Fruit fly (Drosophila melanogaster) whole organism, embryonic: ENCODE measurements around the gene Mdh2.

Experiments
- Awh ChIP-seq: fragments of 200-800 bp; sonication (Bioruptor generic); IDR thresholded peaks from 2 replicates; pipeline ENCODE4, ENCODE4 v1.3.6; 2022; ENCODE audit warnings: missing biosample characterization, missing genetic modification characterization
- Blimp-1 ChIP-seq: fragments of 200-800 bp; sonication (Bioruptor generic); optimal IDR thresholded peaks from 3 replicates; lab custom pipeline; 2018; ENCODE audit warnings: missing biosample characterization, missing genetic modification characterization, mild to moderate bottlenecking, moderate library complexity, missing genetic modification reagents
- CG10147 ChIP-seq: fragments of 200-800 bp; sonication (Bioruptor generic); optimal IDR thresholded peaks from 2 replicates; lab custom pipeline; 2019; ENCODE audit warnings: missing biosample characterization, mild to moderate bottlenecking, missing genetic modification characterization, moderate library complexity
- CG10274 ChIP-seq: fragments of 200-800 bp; sonication (Bioruptor generic); optimal IDR thresholded peaks from 3 replicates; lab custom pipeline; 2017; ENCODE audit warnings: missing biosample characterization, mild to moderate bottlenecking, missing genetic modification characterization
- CG10654 ChIP-seq: fragments of 200-800 bp; sonication (Bioruptor generic); optimal IDR thresholded peaks from 2 replicates; lab custom pipeline; 2016; ENCODE audit warnings: missing biosample characterization, missing genetic modification characterization
- CG11723 ChIP-seq: fragments of 200-800 bp; sonication (Bioruptor generic); optimal IDR thresholded peaks from 2 replicates; lab custom pipeline; 2017; ENCODE audit warnings: missing biosample characterization, mild to moderate bottlenecking, missing genetic modification characterization
- CG12236 ChIP-seq: fragments of 200-800 bp; sonication (Bioruptor generic); optimal IDR thresholded peaks from 2 replicates; lab custom pipeline; 2016; ENCODE audit warnings: missing biosample characterization, missing genetic modification characterization
- CG12744 ChIP-seq: fragments of 200-800 bp; sonication (Bioruptor generic); optimal IDR thresholded peaks from 2 replicates; lab custom pipeline; 2016; ENCODE audit warnings: missing biosample characterization, missing genetic modification characterization
- CG13775 ChIP-seq: fragments of 200-800 bp; sonication (Bioruptor generic); optimal IDR thresholded peaks from 3 replicates; lab custom pipeline; 2017; ENCODE audit warnings: missing biosample characterization, mild to moderate bottlenecking, missing genetic modification characterization
- CG17328 ChIP-seq: fragments of 200-800 bp; sonication (Bioruptor generic); IDR thresholded peaks from 2 replicates; pipeline ENCODE4 v1.3.6; 2022; ENCODE audit warnings: missing biosample characterization, missing genetic modification characterization
- CG2199 ChIP-seq: fragments of 200-800 bp; sonication (Bioruptor generic); IDR thresholded peaks from 3 replicates; pipeline ENCODE4 v1.3.6; 2022; ENCODE audit warnings: missing biosample characterization, missing genetic modification characterization
- CG2202 ChIP-seq: fragments of 200-800 bp; sonication (Bioruptor generic); optimal IDR thresholded peaks from 2 replicates; lab custom pipeline; 2018; ENCODE audit warnings: missing biosample characterization, mild to moderate bottlenecking, missing genetic modification characterization
- CG32532 ChIP-seq: fragments of 200-800 bp; sonication (Bioruptor generic); IDR thresholded peaks from 2 replicates; pipeline ENCODE4 v1.3.6; 2022; ENCODE audit warnings: missing biosample characterization, missing genetic modification characterization
- CG3407 ChIP-seq: fragments of 200-800 bp; sonication (Bioruptor generic); optimal IDR thresholded peaks from 2 replicates; lab custom pipeline; 2018; ENCODE audit warnings: missing biosample characterization, mild to moderate bottlenecking, missing genetic modification characterization
- CG4820 ChIP-seq: fragments of 200-800 bp; sonication (Bioruptor generic); optimal IDR thresholded peaks from 3 replicates; lab custom pipeline; 2016; ENCODE audit warnings: missing biosample characterization, missing genetic modification characterization
- CG8281 ChIP-seq: fragments of 200-800 bp; sonication (Bioruptor generic); optimal IDR thresholded peaks from 2 replicates; lab custom pipeline; 2018; ENCODE audit warnings: missing biosample characterization, mild to moderate bottlenecking, missing genetic modification characterization, moderate library complexity
- CG8944 ChIP-seq: fragments of 200-800 bp; sonication (Bioruptor generic); optimal IDR thresholded peaks from 3 replicates; lab custom pipeline; 2016; ENCODE audit warnings: missing biosample characterization, missing genetic modification characterization
- Eip74EF ChIP-seq, 2 experiments: fragments of 200-800 bp in 1 of 2; fragments of >200 bp in 1 of 2; sonication (Bioruptor generic) in 1 of 2; optimal IDR thresholded peaks; 2 replicates each; lab custom pipeline; 2017 to 2019; ENCODE audit warnings: missing biosample characterization in 2 of 2, missing genetic modification characterization in 2 of 2, mild to moderate bottlenecking in 1 of 2, moderate library complexity in 1 of 2
- Elba2 ChIP-seq: fragments of 200-800 bp; sonication (Bioruptor generic); optimal IDR thresholded peaks from 3 replicates; lab custom pipeline; 2016; ENCODE audit warnings: missing biosample characterization, missing genetic modification characterization
- HHEX ChIP-seq: fragments of 200-800 bp; sonication (Bioruptor generic); optimal IDR thresholded peaks from 3 replicates; lab custom pipeline; 2017; ENCODE audit warnings: missing biosample characterization, mild to moderate bottlenecking, missing genetic modification characterization, missing genetic modification reagents
- HLH4C ChIP-seq: fragments of 200-800 bp; sonication (Bioruptor generic); IDR thresholded peaks from 3 replicates; pipeline ENCODE4 v1.3.6; 2022; ENCODE audit warnings: missing biosample characterization, missing genetic modification characterization; ENCODE audit not compliant: partially characterized antibody
- Hr51 ChIP-seq, 2 experiments: fragments of 200-800 bp; sonication (Bioruptor generic); optimal IDR thresholded peaks; 2 replicates in 1 of 2; 3 replicates in 1 of 2; lab custom pipeline; 2016 to 2018; ENCODE audit warnings: missing biosample characterization in 2 of 2, missing genetic modification characterization in 2 of 2, mild to moderate bottlenecking in 1 of 2, moderate library complexity in 1 of 2
- Lpt ChIP-seq: fragments of >200 bp; optimal IDR thresholded peaks from 2 replicates; lab custom pipeline; 2018; ENCODE audit warnings: missing biosample characterization, missing genetic modification characterization
- MTF-1 ChIP-seq: fragments of 200-800 bp; sonication (Bioruptor generic); optimal IDR thresholded peaks from 2 replicates; lab custom pipeline; 2018; ENCODE audit warnings: missing biosample characterization, mild to moderate bottlenecking, missing genetic modification characterization, borderline replicate concordance
- Mrtf ChIP-seq: fragments of 200-800 bp; sonication (Bioruptor generic); IDR thresholded peaks from 3 replicates; pipeline ENCODE4 v1.3.6; 2022; ENCODE audit warnings: missing biosample characterization, missing genetic modification characterization
- Sry-β ChIP-seq: fragments of 200-800 bp; sonication (Bioruptor generic); optimal IDR thresholded peaks from 2 replicates; lab custom pipeline; 2018; ENCODE audit warnings: missing biosample characterization, mild to moderate bottlenecking, missing genetic modification characterization, moderate library complexity
- Xrp1 ChIP-seq: fragments of 200-800 bp; sonication (Bioruptor generic); IDR thresholded peaks from 2 replicates; pipeline ENCODE4 v1.3.6; 2022; ENCODE audit warnings: missing biosample characterization, missing genetic modification characterization
- ac ChIP-seq: fragments of 200-800 bp; sonication (Bioruptor generic); optimal IDR thresholded peaks from 3 replicates; lab custom pipeline; 2017; ENCODE audit warnings: missing biosample characterization, mild to moderate bottlenecking, missing genetic modification characterization
- amos ChIP-seq: fragments of 200-800 bp; sonication (Bioruptor generic); IDR thresholded peaks from 2 replicates; pipeline ENCODE4 v1.3.6; 2022; ENCODE audit warnings: missing biosample characterization, missing genetic modification characterization; ENCODE audit not compliant: partially characterized antibody
- cg ChIP-seq: fragments of 200-800 bp; sonication (Bioruptor generic); optimal IDR thresholded peaks from 3 replicates; lab custom pipeline; 2019; ENCODE audit warnings: missing biosample characterization, mild to moderate bottlenecking, missing genetic modification characterization, moderate library complexity
- crol ChIP-seq: fragments of 200-800 bp; sonication (Bioruptor generic); IDR thresholded peaks from 2 replicates; pipeline ENCODE4 v1.3.6; 2022; ENCODE audit warnings: missing biosample characterization, missing genetic modification characterization
- emc ChIP-seq: fragments of 200-800 bp; sonication (Bioruptor generic); optimal IDR thresholded peaks from 2 replicates; lab custom pipeline; 2016; ENCODE audit warnings: missing biosample characterization, missing genetic modification characterization
- exex ChIP-seq: fragments of 200-800 bp; sonication (Bioruptor generic); optimal IDR thresholded peaks from 4 replicates; lab custom pipeline; 2018; ENCODE audit warnings: missing biosample characterization, mild to moderate bottlenecking, missing genetic modification characterization, moderate library complexity
- fd102C ChIP-seq: fragments of 200-800 bp; sonication (Bioruptor generic); optimal IDR thresholded peaks from 2 replicates; lab custom pipeline; 2018; ENCODE audit warnings: missing biosample characterization, mild to moderate bottlenecking, missing genetic modification characterization, moderate library complexity
- gfzf ChIP-seq: fragments of 200-800 bp; sonication (Bioruptor generic); optimal IDR thresholded peaks from 2 replicates; lab custom pipeline; 2016; ENCODE audit warnings: missing biosample characterization, mild to moderate bottlenecking, missing genetic modification characterization, moderate library complexity
- grn ChIP-seq: fragments of 200-800 bp; sonication (Bioruptor generic); optimal IDR thresholded peaks from 3 replicates; lab custom pipeline; 2017; ENCODE audit warnings: missing biosample characterization, missing genetic modification characterization
- ham ChIP-seq: fragments of 200-800 bp; sonication (Bioruptor generic); IDR thresholded peaks from 2 replicates; pipeline ENCODE4 v1.3.6; 2022; ENCODE audit warnings: missing biosample characterization, missing genetic modification characterization
- hth ChIP-seq: fragments of >200 bp; optimal IDR thresholded peaks from 2 replicates; lab custom pipeline; 2017; ENCODE audit warnings: inconsistent platforms
- nom ChIP-seq: fragments of 200-800 bp; sonication (Bioruptor generic); optimal IDR thresholded peaks from 2 replicates; lab custom pipeline; 2017; ENCODE audit warnings: missing biosample characterization, missing genetic modification characterization, mild to moderate bottlenecking, moderate library complexity, missing genetic modification reagents
- pb ChIP-seq: fragments of 200-800 bp; sonication (Bioruptor generic); optimal IDR thresholded peaks from 3 replicates; lab custom pipeline; 2016; ENCODE audit warnings: missing biosample characterization, missing genetic modification characterization
- row ChIP-seq: fragments of 200-800 bp; sonication (Bioruptor generic); IDR thresholded peaks from 3 replicates; pipeline ENCODE4 v1.3.6; 2022; ENCODE audit warnings: missing biosample characterization, missing genetic modification characterization
- salm ChIP-seq: fragments of 200-800 bp; sonication (Bioruptor generic); optimal IDR thresholded peaks from 2 replicates; lab custom pipeline; 2018; ENCODE audit warnings: missing biosample characterization, mild to moderate bottlenecking, missing genetic modification characterization
- sc ChIP-seq, 3 experiments: fragments of >200 bp in 2 of 3; fragments of 200-800 bp in 1 of 3; sonication (Bioruptor generic) in 1 of 3; optimal IDR thresholded peaks; 2 replicates in 2 of 3; 3 replicates in 1 of 3; lab custom pipeline; 2017; ENCODE audit warnings: mild to moderate bottlenecking in 1 of 3, missing biosample characterization in 1 of 3, missing genetic modification characterization in 1 of 3, missing genetic modification reagents in 1 of 3
- sisA ChIP-seq: fragments of 200-800 bp; sonication (Bioruptor generic); IDR thresholded peaks from 2 replicates; pipeline ENCODE4 v1.3.6; 2022; ENCODE audit warnings: missing biosample characterization, missing genetic modification characterization
- sna ChIP-seq: fragments of 200-800 bp; sonication (Bioruptor generic); IDR thresholded peaks from 2 replicates; pipeline ENCODE4 v1.3.6; 2022; ENCODE audit warnings: missing biosample characterization, missing genetic modification characterization; ENCODE audit not compliant: partially characterized antibody
- sqz ChIP-seq: fragments of 200-800 bp; sonication (Bioruptor generic); optimal IDR thresholded peaks from 3 replicates; lab custom pipeline; 2018; ENCODE audit warnings: missing biosample characterization, mild to moderate bottlenecking, missing genetic modification characterization
- yki ChIP-seq: fragments of >200 bp; optimal IDR thresholded peaks from 3 replicates; lab custom pipeline; 2018
- zf30C ChIP-seq: fragments of 200-800 bp; sonication (Bioruptor generic); optimal IDR thresholded peaks from 3 replicates; lab custom pipeline; 2018; ENCODE audit warnings: missing biosample characterization, mild to moderate bottlenecking, missing genetic modification characterization

Mdh2 gene

DNA sequence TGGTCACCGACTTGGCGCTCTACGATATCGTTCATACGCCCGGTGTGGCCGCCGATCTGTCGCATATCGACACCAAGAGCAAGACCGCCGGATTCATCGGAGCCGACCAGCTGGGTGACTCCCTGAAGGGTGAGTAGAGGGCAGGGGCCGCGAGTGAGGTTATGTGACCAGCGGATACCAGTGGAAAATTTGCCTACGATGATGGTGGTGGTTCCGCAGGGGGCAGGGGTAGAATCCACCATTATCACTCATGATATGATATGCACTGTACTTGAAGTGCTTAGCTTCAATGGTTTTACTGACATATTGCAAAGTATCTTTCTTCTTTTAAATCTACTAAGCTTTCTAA is 587 bp downstream of the Mdh2 start (continued):
- TF ChIP-seq salm (tag; lab: Kevin White, UChicago): no peak
- TF ChIP-seq ac: no peak
- TF ChIP-seq CG2202: no peak
- no peak for TF ChIP-seq Xrp1 (GFP tag; lab: Robert Waterston, UW)
- TF ChIP-seq CG11723: no peak
- no peak for TF ChIP-seq gfzf
- no peak for TF ChIP-seq cg (GFP tag; lab: Kevin White, UChicago)
- no peak for TF ChIP-seq Awh (GFP tag; lab: Robert Waterston, UW)
- no peak for TF ChIP-seq hth (lab: Kevin White, UChicago)
- TF ChIP-seq HHEX (GFP tag; lab: Kevin White, UChicago): no peak
- no peak for TF ChIP-seq CG2199
- no peak for TF ChIP-seq CG10274 (GFP tag; lab: Kevin White, UChicago)
- no peak for TF ChIP-seq MTF-1 (GFP tag; lab: Kevin White, UChicago)
- TF ChIP-seq HLH4C (GFP tag; lab: Robert Waterston, UW): 0 out of 3 replicates have a peak, but pooled peaks have one; percentile 20
- no peak for TF ChIP-seq grn (GFP tag; lab: Kevin White, UChicago)
- no peak for TF ChIP-seq CG13775 (GFP tag; lab: Kevin White, UChicago)
- no peak for TF ChIP-seq CG12744 (GFP tag; lab: Kevin White, UChicago)
- no peak for TF ChIP-seq CG4820 (GFP tag; lab: Kevin White, UChicago)

DNA sequence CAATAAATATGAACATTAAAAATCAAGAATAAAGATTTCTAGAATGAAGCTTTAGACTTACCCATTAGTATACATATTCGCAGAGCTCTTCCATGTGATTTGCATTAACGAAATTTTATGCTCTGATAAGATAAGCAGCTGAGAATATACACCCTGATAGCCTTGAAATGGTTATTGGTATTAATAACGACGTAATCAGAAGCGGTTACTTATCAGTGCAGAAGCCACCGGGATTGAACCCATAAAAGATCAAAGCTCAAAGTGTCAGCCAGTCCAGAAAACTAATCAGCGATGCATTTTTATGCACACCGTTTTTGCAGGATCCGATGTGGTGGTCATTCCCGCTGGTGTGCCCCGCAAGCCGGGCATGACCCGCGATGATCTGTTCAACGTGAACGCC is 1.2 kb downstream of the Mdh2 start:
- TF ChIP-seq CG3407 (GFP tag; lab: Kevin White, UChicago): no peak
- TF ChIP-seq exex: peak; percentile 80
- TF ChIP-seq nom: peak; percentile 35

DNA sequence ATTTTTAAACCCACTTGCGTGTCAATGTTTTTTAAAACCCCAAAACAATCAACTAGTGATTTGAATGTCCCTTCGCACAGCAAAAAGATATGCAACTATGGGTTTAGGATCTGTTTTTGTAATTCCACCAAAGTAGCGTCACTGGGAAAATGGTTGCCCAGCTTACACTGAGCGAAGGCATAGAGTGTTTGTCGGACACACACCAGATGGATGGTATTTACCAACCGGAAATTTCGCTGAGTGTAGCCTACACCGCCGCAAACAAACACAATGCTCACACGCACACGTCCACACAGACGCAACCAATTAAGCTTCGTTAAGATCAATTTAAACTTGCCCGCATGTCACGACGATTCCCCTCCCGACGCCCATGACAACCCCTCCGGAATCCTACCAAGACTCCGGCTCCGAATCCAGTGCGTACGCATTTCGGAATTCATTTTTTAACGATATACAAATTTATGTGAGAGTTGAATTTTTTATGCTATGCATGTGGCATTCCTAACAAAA is 2.6 kb downstream of the Mdh2 start:
- no peak for TF ChIP-seq Lpt (GFP tag; lab: Kevin White, UChicago)
- TF ChIP-seq emc (GFP tag; lab: Kevin White, UChicago): no peak
- TF ChIP-seq Eip74EF (GFP tag; optimal IDR thresholded peaks at IDR 0.05; lab: Kevin White, UChicago): no peak
- TF ChIP-seq CG10147 (GFP tag; lab: Kevin White, UChicago): no peak
- TF ChIP-seq CG8281 (tag; lab: Kevin White, UChicago): no peak
- TF ChIP-seq fd102C (GFP tag; lab: Kevin White, UChicago): no peak
- TF ChIP-seq amos (GFP tag; lab: Robert Waterston, UW): no peak
- TF ChIP-seq ham (GFP tag; lab: Robert Waterston, UW): no peak
- TF ChIP-seq sc (optimal IDR thresholded peaks at IDR 0.05; lab: Kevin White, UChicago): no peak
- no peak for TF ChIP-seq sc (GFP tag; optimal IDR thresholded peaks at IDR 0.05; lab: Kevin White, UChicago)
- TF ChIP-seq zf30C (GFP tag; lab: Kevin White, UChicago): peak; percentile 48
- TF ChIP-seq CG17328 (GFP tag; lab: Robert Waterston, UW): 0 out of 2 replicates have a peak, but pooled peaks have one; percentile 13
- peak; percentile 43; the same call in 1 of the 3 replicates for TF ChIP-seq row (GFP tag; lab: Robert Waterston, UW)
- no peak for TF ChIP-seq CG12236 (GFP tag; lab: Kevin White, UChicago)
- 0 out of 2 replicates have a peak, but pooled peaks have one; percentile 15 for TF ChIP-seq sisA (GFP tag; lab: Robert Waterston, UW)
- no peak for TF ChIP-seq sna (GFP tag; lab: Robert Waterston, UW)
- no peak for TF ChIP-seq pb (GFP tag; lab: Kevin White, UChicago)
- no peak for TF ChIP-seq CG10654
- no peak for TF ChIP-seq Hr51 (GFP tag; optimal IDR thresholded peaks at IDR 0.05; lab: Kevin White, UChicago)
- TF ChIP-seq Mrtf (GFP tag; lab: Robert Waterston, UW): 0 out of 3 replicates have a peak, but pooled peaks have one; percentile 13
- peak; percentile 58; the same call in 1 of the 2 replicates for TF ChIP-seq CG32532 (GFP tag; lab: Robert Waterston, UW)
- no peak for TF ChIP-seq Elba2 (GFP tag; lab: Kevin White, UChicago)
- no peak for TF ChIP-seq grn (GFP tag; lab: Kevin White, UChicago)
- TF ChIP-seq sqz (GFP tag; lab: Kevin White, UChicago): no peak
- TF ChIP-seq crol: no peak
- no peak for TF ChIP-seq Blimp-1 (GFP tag; lab: Kevin White, UChicago)
- TF ChIP-seq Sry-β: no peak
- TF ChIP-seq CG8944 (GFP tag; lab: Kevin White, UChicago): no peak
- TF ChIP-seq yki (lab: Kevin White, UChicago): no peak
